Worm (Caenorhabditis elegans) whole organism, L2 larva: Measurements from ENCODE around the gene C07A9.13.

Source experiments
- R02D3.7 ChIP-seq: fragments of 150-350 bp; optimal IDR thresholded peaks from 2 replicates; lab custom pipeline; 2014; ENCODE audit warnings: missing biosample characterization, missing genetic modification characterization
- alr-1 ChIP-seq: fragments of 150-350 bp; optimal IDR thresholded peaks from 2 replicates; lab custom pipeline; 2014; ENCODE audit warnings: missing biosample characterization, missing genetic modification characterization
- aly-2 ChIP-seq: fragments of 150-350 bp; optimal IDR thresholded peaks from 2 replicates; lab custom pipeline; 2014; ENCODE audit warnings: missing biosample characterization, missing genetic modification characterization
- ceh-16 ChIP-seq: fragments of 150-350 bp; optimal IDR thresholded peaks from 2 replicates; lab custom pipeline; 2014; ENCODE audit warnings: missing biosample characterization, missing genetic modification characterization
- ceh-82 ChIP-seq: fragments of 150-350 bp; optimal IDR thresholded peaks from 2 replicates; lab custom pipeline; 2014; ENCODE audit warnings: missing biosample characterization, missing genetic modification characterization
- egl-27 ChIP-seq: sonication (generic microtip); optimal IDR thresholded peaks from 3 replicates; lab custom pipeline; 2017; ENCODE audit warnings: missing biosample characterization, missing genetic modification reagents, missing genetic modification characterization
- elt-1 ChIP-seq: fragments of 150-350 bp; optimal IDR thresholded peaks from 2 replicates; lab custom pipeline; 2014; ENCODE audit warnings: missing biosample characterization, missing genetic modification characterization
- fos-1 ChIP-seq: fragments of 150-350 bp; optimal IDR thresholded peaks from 2 replicates; lab custom pipeline; 2014; ENCODE audit warnings: missing biosample characterization, missing genetic modification characterization
- lin-39 ChIP-seq: fragments of 150-350 bp; optimal IDR thresholded peaks from 2 replicates; lab custom pipeline; 2014; ENCODE audit warnings: missing biosample characterization, missing genetic modification reagents, missing genetic modification characterization
- lsy-2 ChIP-seq, 2 experiments: fragments of 150-350 bp in 1 of 2; sonication (generic microtip) in 1 of 2; optimal IDR thresholded peaks; 2 replicates each; lab custom pipeline; 2014 to 2017; ENCODE audit warnings: missing biosample characterization in 2 of 2, missing genetic modification characterization in 2 of 2
- mdl-1 ChIP-seq, 2 experiments: fragments of 150-350 bp in 1 of 2; sonication (generic microtip) in 1 of 2; optimal IDR thresholded peaks; 2 replicates each; lab custom pipeline; 2017; ENCODE audit warnings: missing biosample characterization in 2 of 2, missing genetic modification characterization in 2 of 2
- nhr-11 ChIP-seq: fragments of 150-350 bp; optimal IDR thresholded peaks from 2 replicates; lab custom pipeline; 2014; ENCODE audit warnings: missing biosample characterization, missing genetic modification characterization
- snpc-4 ChIP-seq: fragments of 150-350 bp; optimal IDR thresholded peaks from 2 replicates; lab custom pipeline; 2014; ENCODE audit warnings: missing biosample characterization, missing genetic modification characterization
- unc-62 ChIP-seq: fragments of 150-350 bp; optimal IDR thresholded peaks from 2 replicates; lab custom pipeline; 2014; ENCODE audit warnings: missing biosample characterization, missing genetic modification reagents, missing genetic modification characterization

DNA sequence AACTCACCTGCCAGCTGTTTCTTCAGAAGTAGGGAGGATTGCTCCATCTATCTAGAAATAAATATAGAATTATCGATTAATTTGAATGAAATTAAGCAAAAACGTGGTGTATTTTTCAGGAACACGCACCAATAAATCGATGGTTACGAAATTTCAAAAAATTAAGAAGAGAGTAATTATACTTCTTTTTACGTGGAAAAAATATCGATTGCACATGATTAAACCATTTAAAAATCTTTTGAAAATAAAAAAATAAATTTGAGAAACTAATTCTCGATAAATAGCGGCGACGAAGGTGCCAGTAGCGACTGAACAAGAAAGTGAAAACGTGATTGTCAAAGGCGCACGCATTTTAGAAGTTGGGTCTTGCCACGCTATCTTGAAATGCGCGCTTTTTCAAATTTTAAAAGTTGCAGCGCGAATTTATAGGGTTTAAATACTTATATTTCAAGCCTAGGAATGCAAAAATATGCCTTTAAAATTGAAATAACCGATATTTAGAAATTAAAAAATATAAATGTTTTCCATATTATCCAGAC, 49.9 kb downstream of the C07A9.13 start, which contains the start of gene ubc-7:
- TF ChIP-seq unc-62 (no peak), egl-27 (tag; lab: Kevin White, UChicago) (no peak), lin-39 (tag; lab: Kevin White, UChicago) (no peak), elt-1 (tag; lab: Kevin White, UChicago) (no peak), ceh-82 (tag; lab: Kevin White, UChicago) (peak; percentile 24), lsy-2 (tag; optimal IDR thresholded peaks at IDR 0.05; lab: Kevin White, UChicago) (peak; percentile 61 to 92), aly-2 (tag; lab: Kevin White, UChicago) (no peak), R02D3.7 (tag; lab: Kevin White, UChicago) (peak; percentile 20), nhr-11 (tag; lab: Kevin White, UChicago) (no peak), fos-1 (tag; lab: Kevin White, UChicago) (peak; percentile 50), mdl-1 (tag; optimal IDR thresholded peaks at IDR 0.05; lab: Kevin White, UChicago) (peak in 1 of 2 experiments; percentile 72), ceh-16 (tag; lab: Kevin White, UChicago) (no peak), alr-1 (tag; lab: Kevin White, UChicago) (no peak), snpc-4 (peak; percentile 39)
